Worm (Caenorhabditis elegans) whole organism, late embryonic: Measurements from ENCODE around the gene nsph-3.2.

ENCODE experiments used
- C08G9.2 ChIP-seq: sonication (generic microtip); optimal IDR thresholded peaks from 2 replicates; lab custom pipeline; 2016; ENCODE audit warnings: mild to moderate bottlenecking, missing genetic modification characterization, moderate library complexity, missing compliant biosample characterization
- ama-1 ChIP-seq: fragments of 150-350 bp; optimal IDR thresholded peaks from 2 replicates; lab custom pipeline; 2014
- dmd-4 ChIP-seq: sonication (generic microtip); optimal IDR thresholded peaks from 2 replicates; lab custom pipeline; 2016; ENCODE audit warnings: borderline replicate concordance, missing genetic modification characterization, missing compliant biosample characterization
- fax-1 ChIP-seq: sonication (generic microtip); optimal IDR thresholded peaks from 2 replicates; lab custom pipeline; 2016; ENCODE audit warnings: missing genotype, missing genetic modification characterization, missing compliant biosample characterization
- gmeb-2 ChIP-seq: sonication (generic microtip); optimal IDR thresholded peaks from 2 replicates; lab custom pipeline; 2016; ENCODE audit warnings: missing genetic modification characterization, inconsistent platforms, missing compliant biosample characterization
- hlh-13 ChIP-seq: fragments of 200-800 bp; sonication (Bioruptor generic); optimal IDR thresholded peaks from 2 replicates; lab custom pipeline; 2018; ENCODE audit warnings: mild to moderate bottlenecking, missing genetic modification characterization, missing compliant biosample characterization
- mec-3 ChIP-seq: sonication (generic microtip); optimal IDR thresholded peaks from 2 replicates; lab custom pipeline; 2016; ENCODE audit warnings: borderline replicate concordance, missing genetic modification characterization, missing compliant biosample characterization
- npax-4 ChIP-seq: sonication (generic microtip); optimal IDR thresholded peaks from 2 replicates; lab custom pipeline; 2016; ENCODE audit warnings: missing genetic modification characterization, missing compliant biosample characterization
- pag-3 ChIP-seq: sonication (generic microtip); optimal IDR thresholded peaks from 2 replicates; lab custom pipeline; 2016; ENCODE audit warnings: missing compliant biosample characterization, missing genetic modification characterization, borderline replicate concordance
- pha-4 ChIP-seq: fragments of 150-350 bp; optimal IDR thresholded peaks from 2 replicates; lab custom pipeline; 2018; ENCODE audit warnings: missing biosample characterization, missing genetic modification reagents, missing genetic modification characterization
- sox-2 ChIP-seq: fragments of 200-800 bp; sonication (Bioruptor generic); IDR thresholded peaks from 2 replicates; pipeline ENCODE4 v1.3.6; 2022; ENCODE audit warnings: missing genetic modification reagents, missing genetic modification characterization, missing compliant biosample characterization
- unc-3 ChIP-seq, 2 experiments: fragments of 200-800 bp in 1 of 2; sonication (Bioruptor generic) in 1 of 2; sonication (generic microtip) in 1 of 2; conservative IDR thresholded peaks in 1 of 2; optimal IDR thresholded peaks in 1 of 2; 2 replicates each; pipeline versions ENCODE4 v1.3.6 to Lab custom; 2016 to 2022; ENCODE audit warnings: missing compliant biosample characterization in 2 of 2, missing genetic modification characterization in 2 of 2, missing genetic modification reagents in 1 of 2
- unc-42 ChIP-seq: sonication (generic microtip); optimal IDR thresholded peaks from 2 replicates; lab custom pipeline; 2016; ENCODE audit warnings: missing genotype, missing genetic modification characterization, missing compliant biosample characterization

- TF ChIP-seq sox-2 (GFP tag; lab: Robert Waterston, UW), result no peak
- TF ChIP-seq dmd-4 (tag; lab: Kevin White, UChicago), result no peak
- TF ChIP-seq pha-4 (tag; lab: Kevin White, UChicago), result no peak
- TF ChIP-seq npax-4, result no peak
- TF ChIP-seq unc-3 (GFP tag; conservative IDR thresholded peaks at IDR 0.05; lab: Robert Waterston, UW), result no peak
- TF ChIP-seq unc-3 (tag; optimal IDR thresholded peaks at IDR 0.05; lab: Kevin White, UChicago), result no peak
- TF ChIP-seq mec-3 (tag; lab: Kevin White, UChicago), result no peak
- TF ChIP-seq hlh-13 (GFP tag; lab: Kevin White, UChicago), result no peak
- TF ChIP-seq fax-1, result no peak
- no peak for TF ChIP-seq C08G9.2 (tag; lab: Kevin White, UChicago)
- no peak for TF ChIP-seq ama-1 (lab: Kevin White, UChicago)
- no peak for TF ChIP-seq unc-42 (tag; lab: Kevin White, UChicago)
- TF ChIP-seq gmeb-2 (tag; lab: Kevin White, UChicago), result no peak
- TF ChIP-seq pag-3 (tag; lab: Kevin White, UChicago), result no peak
Measured at ce11 chrIV:10157489-10158088, 44.9 kb downstream of the nsph-3.2 start, which contains the start of gene ttr-53.
